Worm (Caenorhabditis elegans) whole organism, early embryonic: ENCODE results near the gene wrt-1.

Experiments used
- B0310.2 ChIP-seq: sonication (generic microtip); optimal IDR thresholded peaks from 2 replicates; lab custom pipeline; 2016; ENCODE audit warnings: mild to moderate bottlenecking, missing genetic modification characterization, missing compliant biosample characterization
- F13C5.2 ChIP-seq: sonication (generic microtip); optimal IDR thresholded peaks from 2 replicates; lab custom pipeline; 2017; ENCODE audit warnings: mild to moderate bottlenecking, missing genetic modification characterization, inconsistent platforms, missing compliant biosample characterization
- aly-1 ChIP-seq: sonication (generic microtip); optimal IDR thresholded peaks from 2 replicates; lab custom pipeline; 2016; ENCODE audit warnings: missing genetic modification characterization, missing compliant biosample characterization
- ama-1 ChIP-seq: fragments of 150-350 bp; optimal IDR thresholded peaks from 2 replicates; lab custom pipeline; 2014
- ceh-13 ChIP-seq: fragments of 200-800 bp; sonication (Bioruptor generic); optimal IDR thresholded peaks from 2 replicates; lab custom pipeline; 2018; ENCODE audit warnings: mild to moderate bottlenecking, missing genetic modification characterization, missing compliant biosample characterization
- ceh-36 ChIP-seq: sonication (generic microtip); optimal IDR thresholded peaks from 2 replicates; lab custom pipeline; 2016; ENCODE audit warnings: missing genetic modification characterization, inconsistent platforms, missing compliant biosample characterization
- ets-7 ChIP-seq: sonication (generic microtip); optimal IDR thresholded peaks from 2 replicates; lab custom pipeline; 2016; ENCODE audit warnings: missing genotype, missing genetic modification characterization, missing compliant biosample characterization
- flt-1 ChIP-seq: fragments of 200-800 bp; sonication (Bioruptor generic); IDR thresholded peaks from 2 replicates; pipeline ENCODE4 v1.3.6; 2022; ENCODE audit warnings: missing genetic modification characterization, missing compliant biosample characterization
- hmbx-1 ChIP-seq: sonication (generic microtip); optimal IDR thresholded peaks from 2 replicates; lab custom pipeline; 2016; ENCODE audit warnings: mild to moderate bottlenecking, missing genetic modification characterization, missing compliant biosample characterization
- hmg-4 ChIP-seq: fragments of 200-800 bp; sonication (Bioruptor generic); optimal IDR thresholded peaks from 2 replicates; lab custom pipeline; 2018; ENCODE audit warnings: mild to moderate bottlenecking, missing genetic modification characterization, missing compliant biosample characterization
- hnd-1 ChIP-seq: sonication (generic microtip); optimal IDR thresholded peaks from 2 replicates; lab custom pipeline; 2016; ENCODE audit warnings: missing genetic modification characterization, missing compliant biosample characterization
- pes-1 ChIP-seq: fragments of 200-800 bp; sonication (Bioruptor generic); IDR thresholded peaks from 2 replicates; pipeline ENCODE4 v1.3.6; 2022; ENCODE audit warnings: missing genetic modification reagents, missing genetic modification characterization, missing compliant biosample characterization
- scrt-1 ChIP-seq: fragments of 200-800 bp; sonication (Bioruptor generic); IDR thresholded peaks from 2 replicates; pipeline ENCODE4 v1.3.6; 2022; ENCODE audit warnings: missing genetic modification characterization, missing compliant biosample characterization
- sea-1 ChIP-seq: fragments of 200-800 bp; sonication (Bioruptor generic); conservative IDR thresholded peaks from 2 replicates; pipeline ENCODE4 v1.3.6; 2022; ENCODE audit warnings: missing genetic modification characterization, missing compliant biosample characterization
- tbx-11 ChIP-seq: fragments of 200-800 bp; sonication (Bioruptor generic); IDR thresholded peaks from 2 replicates; pipeline ENCODE4 v1.3.6; 2022; ENCODE audit warnings: missing genetic modification characterization, missing compliant biosample characterization
- tbx-37 ChIP-seq: fragments of 200-800 bp; sonication (Bioruptor generic); conservative IDR thresholded peaks from 2 replicates; pipeline ENCODE4 v1.3.6; 2022; ENCODE audit warnings: missing genetic modification reagents, missing genetic modification characterization, missing compliant biosample characterization
- tra-4 ChIP-seq: sonication (generic microtip); optimal IDR thresholded peaks from 2 replicates; lab custom pipeline; 2017; ENCODE audit warnings: missing genetic modification characterization, missing compliant biosample characterization

The wrt-1 gene

ce11 chrII:7530944-7531343 lies at the start of gene wrt-1:
Gene wrt-1, plus strand, starts transcription at chrII:7530996.
- TF ChIP-seq ceh-36 (tag; lab: Kevin White, UChicago) (no peak), F13C5.2 (tag; lab: Kevin White, UChicago) (no peak), tbx-11 (no peak), tra-4 (tag; lab: Kevin White, UChicago) (no peak), ama-1 (no peak), scrt-1 (GFP tag; lab: Robert Waterston, UW) (no peak), hmg-4 (GFP tag; lab: Kevin White, UChicago) (no peak), hnd-1 (tag; lab: Kevin White, UChicago) (no peak), aly-1 (no peak), ets-7 (tag; lab: Kevin White, UChicago) (no peak), flt-1 (no peak)

DNA sequence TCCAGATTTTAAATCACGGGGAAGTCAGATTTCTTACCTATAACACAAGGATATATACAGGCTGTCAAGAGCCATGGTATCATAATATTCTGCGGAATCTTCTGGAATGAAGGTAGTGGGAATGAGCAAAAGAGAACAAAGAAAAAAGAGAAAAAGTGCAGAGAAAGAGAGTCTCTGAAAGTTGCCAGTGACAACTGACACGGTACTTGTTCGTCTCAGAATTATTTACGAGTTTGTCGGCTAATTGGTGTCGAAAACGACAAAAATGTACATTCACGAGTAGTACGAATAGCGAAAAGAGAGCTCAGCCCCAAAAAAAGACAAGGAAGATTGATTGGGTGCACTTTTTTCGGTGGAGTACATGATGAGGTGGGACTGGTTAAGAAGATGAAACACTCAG lies 47.8 kb upstream of the wrt-1 start, which contains the start of gene cah-2:
Gene cah-2, minus strand, starts transcription at position 101 of the 400 bp plus-strand sequence.
- no peak for TF ChIP-seq hmg-4 (GFP tag; lab: Kevin White, UChicago)
- no peak for TF ChIP-seq B0310.2 (tag; lab: Kevin White, UChicago)
- no peak for TF ChIP-seq scrt-1 (GFP tag; lab: Robert Waterston, UW)
- no peak for TF ChIP-seq F13C5.2 (tag; lab: Kevin White, UChicago)
- no peak for TF ChIP-seq ets-7 (tag; lab: Kevin White, UChicago)
- TF ChIP-seq ama-1, result no peak
- no peak for TF ChIP-seq flt-1
- TF ChIP-seq ceh-13 (GFP tag; lab: Kevin White, UChicago), result no peak
- no peak for TF ChIP-seq sea-1 (GFP tag; lab: Robert Waterston, UW)
- no peak for TF ChIP-seq tbx-37 (GFP tag; lab: Robert Waterston, UW)
- TF ChIP-seq hnd-1 (tag; lab: Kevin White, UChicago), result no peak
- no peak for TF ChIP-seq tra-4 (tag; lab: Kevin White, UChicago)
- TF ChIP-seq tbx-11, result no peak

DNA sequence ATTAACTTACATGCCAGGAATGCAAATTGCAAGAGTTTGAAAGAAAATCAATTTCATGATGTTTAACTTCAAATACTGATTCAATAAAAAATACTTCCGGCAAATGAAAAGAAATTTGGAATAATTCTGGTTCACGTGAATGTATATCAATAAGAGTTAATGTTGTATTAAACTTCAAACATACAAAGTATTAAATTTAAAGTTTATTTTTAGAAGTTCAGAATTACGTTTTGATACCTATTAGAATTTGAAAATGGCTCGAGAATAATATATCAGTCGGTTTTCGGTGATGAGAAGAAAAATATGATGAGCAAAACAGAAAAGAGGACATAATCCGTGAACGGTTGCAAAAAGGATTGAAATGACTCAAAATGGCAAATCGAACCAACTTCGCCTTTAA lies 41.2 kb upstream of the wrt-1 start, which contains the start of gene D1022.9:
Gene D1022.9, minus strand, starts transcription at position 101 of the 400 bp plus-strand sequence.
- TF ChIP-seq tbx-11 (no peak), sea-1 (GFP tag; lab: Robert Waterston, UW) (no peak), tbx-37 (GFP tag; lab: Robert Waterston, UW) (no peak), aly-1 (no peak), ama-1 (no peak), hmg-4 (GFP tag; lab: Kevin White, UChicago) (no peak), ets-7 (tag; lab: Kevin White, UChicago) (no peak), F13C5.2 (tag; lab: Kevin White, UChicago) (no peak), B0310.2 (tag; lab: Kevin White, UChicago) (no peak), hnd-1 (tag; lab: Kevin White, UChicago) (no peak)

- TF ChIP-seq hmg-4 (GFP tag; lab: Kevin White, UChicago) (no peak), flt-1 (no peak), pes-1 (GFP tag; lab: Robert Waterston, UW) (no peak), ceh-36 (tag; lab: Kevin White, UChicago) (no peak), tbx-11 (no peak), scrt-1 (GFP tag; lab: Robert Waterston, UW) (no peak), sea-1 (GFP tag; lab: Robert Waterston, UW) (no peak)
These were observed 37.2 kb upstream of the wrt-1 start, which contains the start of gene nas-23 for ce11 chrII:7493599-7493998. Gene nas-23, minus strand, starts transcription at chrII:7493699.

ce11 chrII:7494155-7494554 lies 36.6 kb upstream of the wrt-1 start, which contains the start of gene R10H1.1:
Gene R10H1.1, plus strand, starts transcription at chrII:7494455.
- no peak for TF ChIP-seq ets-7 (tag; lab: Kevin White, UChicago)
- TF ChIP-seq B0310.2 (tag; lab: Kevin White, UChicago), result no peak
- TF ChIP-seq hmbx-1 (tag; lab: Kevin White, UChicago), result no peak
- no peak for TF ChIP-seq ama-1
- TF ChIP-seq ceh-36 (tag; lab: Kevin White, UChicago), result no peak
- no peak for TF ChIP-seq flt-1
- no peak for TF ChIP-seq tbx-11
- TF ChIP-seq tra-4 (tag; lab: Kevin White, UChicago), result no peak
- no peak for TF ChIP-seq aly-1
- TF ChIP-seq F13C5.2 (tag; lab: Kevin White, UChicago), result no peak
- no peak for TF ChIP-seq hmg-4 (GFP tag; lab: Kevin White, UChicago)
- TF ChIP-seq sea-1 (GFP tag; lab: Robert Waterston, UW), result no peak
- no peak for TF ChIP-seq scrt-1 (GFP tag; lab: Robert Waterston, UW)
- TF ChIP-seq tbx-37 (GFP tag; lab: Robert Waterston, UW), result no peak

DNA sequence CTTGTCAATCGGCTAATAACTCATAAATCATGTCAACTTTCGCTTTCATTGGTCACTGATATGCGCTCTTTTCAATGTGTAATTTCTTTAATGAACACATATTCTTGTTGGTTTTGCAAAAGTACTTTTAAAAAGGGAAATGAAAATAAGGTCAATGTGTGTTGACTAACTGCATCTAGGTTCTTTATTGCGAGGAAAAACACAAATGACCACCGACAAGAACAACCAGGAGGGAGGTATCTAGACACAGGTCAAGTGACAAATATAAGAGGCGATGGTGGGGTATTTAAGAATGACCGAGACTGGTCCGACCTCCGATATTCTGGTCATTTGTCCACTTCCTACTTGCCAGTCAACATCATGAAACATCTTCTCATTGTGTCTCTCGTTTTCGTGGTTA lies 34.7 kb upstream of the wrt-1 start, which contains the start of gene spi-1:
Gene spi-1, plus strand, starts transcription at position 178 of the 400 bp plus-strand sequence.
- TF ChIP-seq hmg-4 (GFP tag; lab: Kevin White, UChicago), result no peak
- TF ChIP-seq tra-4 (tag; lab: Kevin White, UChicago), result no peak
- no peak for TF ChIP-seq B0310.2 (tag; lab: Kevin White, UChicago)
- TF ChIP-seq scrt-1 (GFP tag; lab: Robert Waterston, UW), result no peak
- no peak for TF ChIP-seq hmbx-1 (tag; lab: Kevin White, UChicago)
- TF ChIP-seq ama-1, result no peak
- TF ChIP-seq F13C5.2 (tag; lab: Kevin White, UChicago), result no peak
- TF ChIP-seq flt-1, result no peak
- TF ChIP-seq pes-1 (GFP tag; lab: Robert Waterston, UW), result no peak
- TF ChIP-seq aly-1, result no peak
- TF ChIP-seq ceh-36 (tag; lab: Kevin White, UChicago), result no peak
- no peak for TF ChIP-seq ceh-13 (GFP tag; lab: Kevin White, UChicago)
- TF ChIP-seq tbx-37 (GFP tag; lab: Robert Waterston, UW), result no peak
- TF ChIP-seq ets-7 (tag; lab: Kevin White, UChicago), result no peak
- TF ChIP-seq sea-1 (GFP tag; lab: Robert Waterston, UW), result no peak

- TF ChIP-seq tbx-11 (no peak), pes-1 (GFP tag; lab: Robert Waterston, UW) (no peak), aly-1 (no peak), scrt-1 (GFP tag; lab: Robert Waterston, UW) (no peak), hmbx-1 (tag; lab: Kevin White, UChicago) (no peak), sea-1 (GFP tag; lab: Robert Waterston, UW) (no peak)
These were observed 31.4 kb upstream of the wrt-1 start, which contains the start of gene srab-14 for ce11 chrII:7499390-7499789. Gene srab-14, minus strand, starts transcription at chrII:7499490.
